Fruit fly (Drosophila melanogaster) whole organism, wandering third instar larva: Measurements from ENCODE around the gene CG33293.

Source experiments
- Abd-B ChIP-seq: fragments of >200 bp; optimal IDR thresholded peaks from 2 replicates; lab custom pipeline; 2017; ENCODE audit warnings: missing biosample characterization, missing genetic modification characterization
- CrebA ChIP-seq: fragments of 200-800 bp; sonication (Bioruptor generic); optimal IDR thresholded peaks from 2 replicates; lab custom pipeline; 2016; ENCODE audit warnings: missing biosample characterization, mild to moderate bottlenecking, missing genetic modification characterization, borderline replicate concordance
- Dif ChIP-seq: fragments of 200-275, 200-300 bp; sonication (Bioruptor generic); optimal IDR thresholded peaks from 2 replicates; lab custom pipeline; 2018; ENCODE audit warnings: missing biosample characterization, missing genetic modification characterization; ENCODE audit not compliant: partially characterized antibody
- HLH106 ChIP-seq: fragments of 200-800 bp; optimal IDR thresholded peaks from 3 replicates; lab custom pipeline; 2019; ENCODE audit warnings: missing biosample characterization, mild to moderate bottlenecking, missing genetic modification characterization, moderate library complexity
- Hnf4 ChIP-seq: fragments of 200-800 bp; sonication (Bioruptor generic); optimal IDR thresholded peaks from 2 replicates; lab custom pipeline; 2016; ENCODE audit warnings: missing biosample characterization, mild to moderate bottlenecking, missing genetic modification characterization
- Hr78 ChIP-seq: fragments of >200 bp; optimal IDR thresholded peaks from 2 replicates; lab custom pipeline; 2017; ENCODE audit warnings: missing biosample characterization, missing genetic modification characterization
- Hr83 ChIP-seq: fragments of 200-300 bp; sonication (Bioruptor generic); optimal IDR thresholded peaks from 2 replicates; lab custom pipeline; 2016; ENCODE audit warnings: missing biosample characterization, mild to moderate bottlenecking, missing genetic modification characterization, moderate library complexity; ENCODE audit not compliant: poor library complexity, severe bottlenecking
- Mio ChIP-seq: sonication (Bioruptor generic); optimal IDR thresholded peaks from 2 replicates; lab custom pipeline; 2016; ENCODE audit warnings: missing biosample characterization, missing genetic modification characterization
- Myc ChIP-seq: fragments of >200 bp; optimal IDR thresholded peaks from 2 replicates; lab custom pipeline; 2017
- N ChIP-seq: fragments of >200 bp; optimal IDR thresholded peaks from 2 replicates; lab custom pipeline; 2018; ENCODE audit warnings: missing biosample characterization, missing external identifiers, missing genetic modification characterization
- OdsH ChIP-seq: fragments of 200-800 bp; sonication (Bioruptor generic); optimal IDR thresholded peaks from 2 replicates; lab custom pipeline; 2016; ENCODE audit warnings: missing biosample characterization, mild to moderate bottlenecking, missing genetic modification characterization
- Rel ChIP-seq, 2 experiments: fragments of 200-800 bp; sonication (Bioruptor generic) in 1 of 2; optimal IDR thresholded peaks; 2 replicates in 1 of 2; 3 replicates in 1 of 2; lab custom pipeline; 2016 to 2019; ENCODE audit warnings: mild to moderate bottlenecking in 2 of 2, missing biosample characterization in 2 of 2, missing genetic modification characterization in 2 of 2, moderate library complexity in 1 of 2
- Sp1 ChIP-seq: fragments of 200-800 bp; sonication (Bioruptor generic); optimal IDR thresholded peaks from 3 replicates; lab custom pipeline; 2019; ENCODE audit warnings: missing biosample characterization, mild to moderate bottlenecking, missing genetic modification characterization, moderate library complexity
- Vsx2 ChIP-seq: fragments of 200-300, 225-300 bp; sonication (Bioruptor generic); optimal IDR thresholded peaks from 2 replicates; lab custom pipeline; 2018; ENCODE audit warnings: missing biosample characterization, missing genetic modification characterization; ENCODE audit not compliant: partially characterized antibody
- br ChIP-seq: fragments of 200-800 bp; sonication (Bioruptor generic); optimal IDR thresholded peaks from 2 replicates; lab custom pipeline; 2016; ENCODE audit warnings: missing biosample characterization, missing genetic modification characterization
- brk ChIP-seq: fragments of 200-800 bp; sonication (Bioruptor generic); optimal IDR thresholded peaks from 2 replicates; lab custom pipeline; 2016; ENCODE audit warnings: missing biosample characterization, mild to moderate bottlenecking, missing genetic modification characterization
- dl ChIP-seq, 2 experiments: fragments of 175-275, 200-275 bp in 1 of 2; fragments of 200-275 bp in 1 of 2; sonication (Bioruptor generic); optimal IDR thresholded peaks; lab custom pipeline; 2018; ENCODE audit warnings: mild to moderate bottlenecking in 2 of 2, missing biosample characterization in 2 of 2, missing genetic modification characterization in 2 of 2, moderate library complexity in 2 of 2; ENCODE audit not compliant: partially characterized antibody in 2 of 2, insufficient read depth in 1 of 2
- dmrt93B ChIP-seq: fragments of 200-800 bp; sonication (Bioruptor generic); optimal IDR thresholded peaks from 2 replicates; lab custom pipeline; 2018; ENCODE audit warnings: missing biosample characterization, mild to moderate bottlenecking, missing genetic modification characterization
- dsf ChIP-seq: sonication (Bioruptor generic); optimal IDR thresholded peaks from 2 replicates; lab custom pipeline; 2016; ENCODE audit warnings: missing biosample characterization, missing genetic modification characterization, borderline replicate concordance
- ey ChIP-seq: fragments of 200-800 bp; sonication (Bioruptor generic); optimal IDR thresholded peaks from 2 replicates; lab custom pipeline; 2016; ENCODE audit warnings: missing biosample characterization, missing genetic modification characterization
- foxo ChIP-seq, 2 experiments: fragments of 200-800 bp; sonication (Bioruptor generic); optimal IDR thresholded peaks; 2 replicates in 1 of 2; 3 replicates in 1 of 2; lab custom pipeline; 2016 to 2017; ENCODE audit warnings: missing biosample characterization in 2 of 2, missing genetic modification characterization in 2 of 2
- fru ChIP-seq: fragments of 200-800 bp; sonication (Bioruptor generic); optimal IDR thresholded peaks from 3 replicates; lab custom pipeline; 2016; ENCODE audit warnings: missing biosample characterization, mild to moderate bottlenecking, missing genetic modification characterization
- h ChIP-seq: fragments of 200-800 bp; sonication (Bioruptor generic); optimal IDR thresholded peaks from 3 replicates; lab custom pipeline; 2016; ENCODE audit warnings: missing biosample characterization, mild to moderate bottlenecking, missing genetic modification characterization
- jim ChIP-seq: fragments of 175-275, 200-325 bp; sonication (Bioruptor generic); optimal IDR thresholded peaks from 2 replicates; lab custom pipeline; 2016; ENCODE audit warnings: missing biosample characterization, mild to moderate bottlenecking, missing genetic modification characterization
- lola ChIP-seq: fragments of >200 bp; optimal IDR thresholded peaks from 2 replicates; lab custom pipeline; 2017; ENCODE audit warnings: missing biosample characterization, missing genetic modification characterization
- psq ChIP-seq: fragments of 200-800 bp; sonication (Bioruptor generic); optimal IDR thresholded peaks from 3 replicates; lab custom pipeline; 2017; ENCODE audit warnings: missing biosample characterization, mild to moderate bottlenecking, missing genetic modification characterization, moderate library complexity
- rgr ChIP-seq: fragments of 200-800 bp; sonication (Bioruptor generic); optimal IDR thresholded peaks from 3 replicates; lab custom pipeline; 2016; ENCODE audit warnings: missing biosample characterization, mild to moderate bottlenecking, missing genetic modification characterization
- sage ChIP-seq: fragments of 200-800 bp; sonication (Bioruptor generic); optimal IDR thresholded peaks from 2 replicates; lab custom pipeline; 2016; ENCODE audit warnings: missing biosample characterization, mild to moderate bottlenecking, missing genetic modification characterization
- sv ChIP-seq: fragments of 200-800 bp; sonication (Bioruptor generic); optimal IDR thresholded peaks from 3 replicates; lab custom pipeline; 2016; ENCODE audit warnings: missing biosample characterization, missing genetic modification characterization
- woc ChIP-seq: sonication (Bioruptor generic); optimal IDR thresholded peaks from 2 replicates; lab custom pipeline; 2016; ENCODE audit warnings: missing biosample characterization, mild to moderate bottlenecking, missing genetic modification characterization

The CG33293 gene

DNA sequence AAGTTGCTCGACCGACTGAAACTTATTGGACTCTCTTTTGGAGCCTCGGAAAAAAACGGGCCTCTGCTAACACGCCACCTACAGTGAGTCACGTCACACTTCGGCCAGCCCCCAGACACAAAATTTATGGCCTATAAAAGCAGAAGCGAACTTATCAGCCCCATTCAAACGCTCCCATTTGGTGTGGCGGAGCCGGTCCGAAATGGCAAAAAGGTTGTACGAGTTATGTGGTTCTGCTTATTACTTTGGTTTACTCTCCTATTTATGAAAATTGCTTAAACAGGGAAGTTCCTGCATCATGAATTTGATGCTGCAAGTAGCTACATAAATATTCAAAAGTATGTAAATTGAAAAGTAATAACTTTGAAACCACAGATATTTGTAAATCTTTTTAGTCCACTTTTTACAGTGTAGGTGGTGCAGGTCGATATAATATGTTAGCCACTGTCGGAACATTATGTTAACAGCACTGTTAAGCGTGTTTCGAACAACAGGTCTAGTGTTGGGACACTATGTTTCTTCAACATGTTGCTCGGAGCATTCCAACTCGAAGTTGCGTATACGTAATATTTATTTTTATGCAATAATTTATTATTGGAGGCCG lies 42.9 kb upstream of the CG33293 start (continued):
- TF ChIP-seq OdsH (GFP tag; lab: Kevin White, UChicago) (peak; percentile 78), dsf (GFP tag; lab: Kevin White, UChicago) (no peak), fru (GFP tag; lab: Kevin White, UChicago) (peak; percentile 93)

DNA sequence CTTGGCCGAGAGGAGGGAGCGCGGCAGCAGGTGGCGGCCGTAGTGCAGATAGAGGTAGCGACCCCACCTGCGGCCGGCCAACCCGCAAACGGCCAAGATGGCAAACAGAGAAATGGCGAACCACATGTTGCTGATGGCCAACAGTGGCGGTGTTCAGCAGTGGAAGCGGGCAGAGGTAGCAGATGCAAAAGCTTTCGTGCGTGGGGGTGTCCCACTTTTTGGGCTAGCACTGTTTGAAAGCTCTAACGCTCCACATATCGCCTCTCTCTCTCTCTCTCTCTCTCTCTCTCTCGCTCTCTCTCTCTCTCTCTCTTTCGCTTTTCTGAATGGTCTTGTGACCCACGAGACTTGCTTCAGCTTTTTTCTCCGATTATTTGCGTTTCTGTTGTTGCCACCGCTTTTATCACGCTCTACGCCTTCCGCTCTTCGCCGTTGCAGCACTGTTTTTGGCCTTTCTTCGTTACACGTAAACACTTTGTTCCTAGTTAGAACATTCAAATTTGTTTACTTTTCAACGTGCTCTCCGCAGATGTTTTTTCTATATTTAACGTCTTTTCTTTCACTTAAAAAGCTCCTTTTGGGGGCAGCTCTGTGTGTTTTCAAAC lies 42.3 kb upstream of the CG33293 start:
- TF ChIP-seq h (GFP tag; lab: Kevin White, UChicago) (peak; percentile 48), rgr (GFP tag; lab: Kevin White, UChicago) (peak; percentile 59), Vsx2 (GFP tag; lab: Kevin White, UChicago) (peak; percentile 66), dmrt93B (no peak), psq (peak; percentile 89), lola (no peak), foxo (GFP tag; optimal IDR thresholded peaks at IDR 0.05; lab: Kevin White, UChicago) (peak in 1 of 2 experiments; percentile 20), N (GFP tag; lab: Kevin White, UChicago) (no peak), Dif (peak; percentile 96), ey (no peak), fru (GFP tag; lab: Kevin White, UChicago) (peak; percentile 27), Myc (lab: Kevin White, UChicago) (peak; percentile 8), OdsH (GFP tag; lab: Kevin White, UChicago) (peak; percentile 27), Rel (GFP tag; optimal IDR thresholded peaks at IDR 0.05; lab: Kevin White, UChicago) (peak; percentile 19), Rel (tag; optimal IDR thresholded peaks at IDR 0.05; lab: Kevin White, UChicago) (peak; percentile 54), woc (GFP tag; lab: Kevin White, UChicago) (no peak), Hr83 (GFP tag; lab: Kevin White, UChicago) (peak; percentile 89), br (GFP tag; lab: Kevin White, UChicago) (peak; percentile 20), jim (GFP tag; lab: Kevin White, UChicago) (peak; percentile 21), dl (GFP tag; optimal IDR thresholded peaks at IDR 0.05; lab: Kevin White, UChicago; ENCODE audit: insufficient read depth in 1 of 2, partially characterized antibody in 2 of 2) (peak; percentile 90 to 94), Hr78 (GFP tag; lab: Kevin White, UChicago) (no peak), CrebA (GFP tag; lab: Kevin White, UChicago) (peak; percentile 40), Sp1 (GFP tag; lab: Kevin White, UChicago) (no peak), brk (GFP tag; lab: Kevin White, UChicago) (no peak)
- TF ChIP-seq, all 38 proteins: peak for 15

DNA sequence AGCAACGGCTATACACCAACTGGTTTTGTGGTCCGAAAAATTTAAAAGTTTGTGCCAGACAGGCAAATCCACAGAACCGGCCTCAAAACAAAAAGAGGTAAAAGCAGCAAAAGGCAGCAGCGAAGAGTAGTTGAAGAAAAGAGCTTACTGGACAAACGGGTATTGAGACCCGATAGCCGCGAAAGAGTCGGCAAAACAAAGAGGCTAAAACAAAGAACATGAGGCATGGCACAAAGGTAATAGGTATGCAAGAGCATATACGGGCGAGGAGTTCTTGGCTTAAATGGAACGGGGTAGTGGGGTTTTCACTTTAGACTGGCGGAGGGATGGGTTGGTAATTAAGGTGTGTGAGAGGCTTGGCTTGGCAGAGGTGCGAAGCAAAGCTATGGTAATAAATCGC lies 40.6 kb upstream of the CG33293 start:
- TF ChIP-seq dsf (GFP tag; lab: Kevin White, UChicago) (no peak), Vsx2 (GFP tag; lab: Kevin White, UChicago) (peak; percentile 89), HLH106 (peak; percentile 29), h (GFP tag; lab: Kevin White, UChicago) (peak; percentile 56), woc (GFP tag; lab: Kevin White, UChicago) (peak; percentile 74), br (GFP tag; lab: Kevin White, UChicago) (peak; percentile 12), ey (peak; percentile 53), foxo (GFP tag; optimal IDR thresholded peaks at IDR 0.05; lab: Kevin White, UChicago) (peak in 1 of 2 experiments; percentile 56), psq (peak; percentile 98), Sp1 (GFP tag; lab: Kevin White, UChicago) (peak; percentile 38), Abd-B (GFP tag; lab: Kevin White, UChicago) (no peak), Hr83 (GFP tag; lab: Kevin White, UChicago) (peak; percentile 2), N (GFP tag; lab: Kevin White, UChicago) (no peak), dmrt93B (no peak), Mio (peak; percentile 1), CrebA (GFP tag; lab: Kevin White, UChicago) (peak; percentile 81), dl (GFP tag; optimal IDR thresholded peaks at IDR 0.05; lab: Kevin White, UChicago; ENCODE audit: insufficient read depth in 1 of 2, partially characterized antibody in 2 of 2) (peak; percentile 55 to 64), fru (GFP tag; lab: Kevin White, UChicago) (peak; percentile 47), Hnf4 (GFP tag; lab: Kevin White, UChicago) (peak; percentile 57), Rel (GFP tag; optimal IDR thresholded peaks at IDR 0.05; lab: Kevin White, UChicago) (no peak), Rel (tag; optimal IDR thresholded peaks at IDR 0.05; lab: Kevin White, UChicago) (peak; percentile 43), rgr (GFP tag; lab: Kevin White, UChicago) (peak; percentile 37), OdsH (GFP tag; lab: Kevin White, UChicago) (peak; percentile 29), sv (GFP tag; lab: Kevin White, UChicago) (no peak), Dif (peak; percentile 80), sage (GFP tag; lab: Kevin White, UChicago) (peak; percentile 53)
